Worm (Caenorhabditis elegans): ENCODE results near the gene F52E1.2.
A peak's percentile ranks its signal among the peaks of the same experiment; 100 is the strongest.

Gene F52E1.2

DNA sequence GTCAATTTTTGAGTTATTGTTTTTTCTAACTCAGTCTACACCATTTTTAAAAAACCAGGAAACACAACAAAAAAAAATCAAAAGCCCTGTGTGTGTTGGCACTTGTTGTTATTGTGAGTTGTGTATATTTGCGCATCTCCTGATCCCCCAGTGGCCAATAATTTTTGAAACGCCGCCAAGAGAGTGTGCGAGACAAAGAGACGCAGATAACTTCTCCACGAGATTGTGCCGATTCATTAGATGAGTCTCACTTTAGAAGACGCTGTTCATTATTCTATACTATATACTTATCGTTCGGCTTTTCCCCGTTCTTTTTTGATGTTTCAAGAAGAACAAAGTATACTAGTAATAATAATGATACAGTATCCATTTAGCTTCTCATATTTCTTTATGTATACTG lies 40.3 kb downstream of the F52E1.2 start:
- TF ChIP-seq sea-2 (GFP tag; IDR thresholded peaks at IDR 0.05) (no peak), gei-17 (GFP tag; optimal IDR thresholded peaks at IDR 0.05) (no peak), mcd-1 (GFP tag; IDR thresholded peaks at IDR 0.05) (no peak), K11D2.4 (GFP tag; IDR thresholded peaks at IDR 0.05) (no peak), ama-1 (optimal IDR thresholded peaks at IDR 0.05) (no peak), ama-1 (GFP tag; optimal IDR thresholded peaks at IDR 0.05) (no peak), aptf-3 (GFP tag; IDR thresholded peaks at IDR 0.05) (no peak), hmg-1.2 (GFP tag; IDR thresholded peaks at IDR 0.05) (peak; percentile 53; the same call in 1 of the 2 replicates)

DNA sequence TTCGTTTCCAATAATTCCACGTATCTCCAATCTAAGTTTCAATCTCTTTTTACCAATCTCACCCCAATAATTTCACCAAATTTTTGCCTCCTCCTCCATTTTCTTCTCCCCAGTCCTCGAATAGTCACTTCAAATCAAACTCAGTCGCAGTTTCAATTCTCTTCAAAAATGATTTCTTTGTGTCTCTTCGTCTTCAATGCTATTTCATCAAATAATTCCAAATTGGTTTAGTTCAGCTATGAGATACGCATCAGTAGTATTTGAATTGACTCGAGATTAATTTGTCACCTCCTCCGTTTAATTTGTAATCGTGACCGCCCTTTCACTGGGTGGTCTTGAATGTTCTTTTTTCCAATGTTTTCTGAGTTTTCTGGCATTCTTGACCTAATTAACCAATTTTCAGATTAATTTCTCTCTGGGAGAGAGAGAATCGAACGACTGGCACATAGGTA lies 44.6 kb downstream of the F52E1.2 start, which contains the start of gene T23B12.11:
Gene T23B12.11 (plus strand): TSS at position 402 of the 452 bp plus-strand sequence.
- no peak for TF ChIP-seq nfya-1 (tag; optimal IDR thresholded peaks at IDR 0.05; ENCODE audit: borderline replicate concordance, insufficient read depth)
- no peak for TF ChIP-seq hmg-1.2 (GFP tag; IDR thresholded peaks at IDR 0.05)
- TF ChIP-seq ztf-18 (tag; optimal IDR thresholded peaks at IDR 0.05): no peak
- TF ChIP-seq let-607 (tag; optimal IDR thresholded peaks at IDR 0.05): no peak
- no peak for TF ChIP-seq athp-1 (tag; optimal IDR thresholded peaks at IDR 0.05)
- no peak for TF ChIP-seq madf-6 (GFP tag; IDR thresholded peaks at IDR 0.05)
- TF ChIP-seq nfyb-1 (GFP tag; IDR thresholded peaks at IDR 0.05): no peak
- TF ChIP-seq K12H6.12 (tag; optimal IDR thresholded peaks at IDR 0.05): no peak

DNA sequence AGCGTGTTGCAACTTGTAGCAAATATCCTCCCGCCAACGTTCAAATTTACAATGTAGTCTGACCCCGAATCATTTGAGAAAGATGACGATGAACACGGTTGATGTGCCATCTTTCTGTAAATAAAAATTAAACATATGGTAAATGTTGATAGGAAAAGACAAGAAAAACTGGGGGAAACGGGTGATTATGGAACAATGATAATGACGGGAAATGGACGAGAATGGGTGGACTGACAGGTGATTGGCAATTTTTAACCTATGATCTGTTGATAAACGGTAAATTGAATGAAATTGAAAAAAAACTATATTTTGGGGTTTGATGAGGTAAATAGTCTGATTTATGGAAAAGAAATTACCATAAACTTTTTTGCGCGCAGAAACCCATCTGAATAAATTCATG lies 49.9 kb downstream of the F52E1.2 start, which contains the start of gene T23B12.6:
Gene T23B12.6 (minus strand): TSS at position 114 of the 400 bp plus-strand sequence.
- TF ChIP-seq rcor-1 (GFP tag; IDR thresholded peaks at IDR 0.05) (no peak), nhr-80 (tag; optimal IDR thresholded peaks at IDR 0.05) (peak; percentile 83), egl-18 (GFP tag; IDR thresholded peaks at IDR 0.05) (no peak), cebp-2 (GFP tag; IDR thresholded peaks at IDR 0.05) (no peak), egrh-3 (GFP tag; IDR thresholded peaks at IDR 0.05) (no peak), lin-54 (GFP tag; optimal IDR thresholded peaks at IDR 0.05) (no peak), ceh-40 (GFP tag; IDR thresholded peaks at IDR 0.05) (no peak), tbp1 (GFP tag; optimal IDR thresholded peaks at IDR 0.05) (peak; percentile 4), B0336.3 (GFP tag; IDR thresholded peaks at IDR 0.05) (no peak), mel-28 (tag; optimal IDR thresholded peaks at IDR 0.05; ENCODE audit: borderline replicate concordance) (no peak), dox-1 (GFP tag; IDR thresholded peaks at IDR 0.05) (peak; percentile 5; the same call in 1 of the 2 replicates), F57A8.1 (GFP tag; optimal IDR thresholded peaks at IDR 0.05) (no peak), chd-7 (tag; optimal IDR thresholded peaks at IDR 0.05) (no peak), madf-6 (GFP tag; IDR thresholded peaks at IDR 0.05) (0 out of 2 replicates have a peak, but pooled peaks have one; percentile 5), F33H1.4 (GFP tag; IDR thresholded peaks at IDR 0.05) (no peak), snpc-3.4 (tag; optimal IDR thresholded peaks at IDR 0.05) (no peak), ets-4 (GFP tag; optimal IDR thresholded peaks at IDR 0.05) (peak; percentile 5), F55B11.4 (tag; optimal IDR thresholded peaks at IDR 0.05; ENCODE audit: borderline replicate concordance, insufficient read depth) (no peak), nfya-2 (GFP tag; IDR thresholded peaks at IDR 0.05) (no peak), him-1 (tag; optimal IDR thresholded peaks at IDR 0.05) (no peak)

DNA sequence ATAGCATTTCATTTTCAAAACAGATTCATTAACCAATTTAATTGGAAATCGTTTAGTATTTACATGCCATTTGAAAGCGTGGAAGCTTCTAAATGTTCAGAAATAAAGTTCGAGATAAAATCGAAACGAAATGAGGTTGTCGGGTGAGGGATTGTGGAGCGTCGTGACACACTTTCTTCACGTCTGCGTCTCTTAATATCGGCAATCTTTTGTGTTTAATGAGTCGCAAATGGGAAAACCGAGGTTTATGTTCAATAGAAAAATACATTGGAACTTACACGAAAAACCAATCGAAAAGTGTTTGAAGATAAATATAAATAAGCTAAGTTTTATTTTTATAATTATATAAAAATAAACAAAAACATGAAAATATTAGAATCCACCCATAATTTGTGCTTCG lies 50.4 kb downstream of the F52E1.2 start:
- 0 out of 2 replicates have a peak, but pooled peaks have one; percentile 13 for TF ChIP-seq attf-3 (GFP tag; conservative IDR thresholded peaks at IDR 0.05)
- TF ChIP-seq mxl-1 (tag; optimal IDR thresholded peaks at IDR 0.05): no peak
- TF ChIP-seq snpc-4 (GFP tag; optimal IDR thresholded peaks at IDR 0.05): peak; percentile 49
- TF ChIP-seq snpc-4 (tag; optimal IDR thresholded peaks at IDR 0.05): peak in 1 of 4 experiments; percentile 51
- peak; percentile 10; the same call in 1 of the 2 replicates for TF ChIP-seq mcd-1 (GFP tag; IDR thresholded peaks at IDR 0.05)
- TF ChIP-seq egl-44 (GFP tag; IDR thresholded peaks at IDR 0.05): no peak
- peak; percentile 54; the same call in 1 of the 2 replicates for TF ChIP-seq hmg-1.2 (GFP tag; IDR thresholded peaks at IDR 0.05)
- TF ChIP-seq madf-6 (GFP tag; IDR thresholded peaks at IDR 0.05): peak; percentile 25; the same call in 1 of the 2 replicates
- TF ChIP-seq Y56A3A.18 (GFP tag; IDR thresholded peaks at IDR 0.05): no peak
